Worm (Caenorhabditis elegans) whole organism, late embryonic: ENCODE measurements around the gene str-263.

ENCODE experiments used
- elt-2 ChIP-seq: sonication (generic microtip); optimal IDR thresholded peaks from 2 replicates; lab custom pipeline; 2016; ENCODE audit warnings: missing genetic modification reagents, missing genetic modification characterization, missing compliant biosample characterization
- ets-4 ChIP-seq: sonication (generic microtip); optimal IDR thresholded peaks from 2 replicates; lab custom pipeline; 2016; ENCODE audit warnings: missing genetic modification characterization, missing compliant biosample characterization
- hlh-13 ChIP-seq: fragments of 200-800 bp; sonication (Bioruptor generic); optimal IDR thresholded peaks from 2 replicates; lab custom pipeline; 2018; ENCODE audit warnings: mild to moderate bottlenecking, missing genetic modification characterization, missing compliant biosample characterization
- lim-6 ChIP-seq: sonication (generic microtip); optimal IDR thresholded peaks from 2 replicates; lab custom pipeline; 2016; ENCODE audit warnings: missing genetic modification characterization, missing compliant biosample characterization
- nhr-11 ChIP-seq: fragments of 150-350 bp; optimal IDR thresholded peaks from 2 replicates; lab custom pipeline; 2014; ENCODE audit warnings: missing biosample characterization, missing genetic modification characterization
- npax-4 ChIP-seq: sonication (generic microtip); optimal IDR thresholded peaks from 2 replicates; lab custom pipeline; 2016; ENCODE audit warnings: missing genetic modification characterization, missing compliant biosample characterization
- ref-2 ChIP-seq: sonication (generic microtip); optimal IDR thresholded peaks from 2 replicates; lab custom pipeline; 2016; ENCODE audit warnings: missing genetic modification characterization, missing compliant biosample characterization
- ztf-16 ChIP-seq: sonication (generic microtip); optimal IDR thresholded peaks from 2 replicates; lab custom pipeline; 2017; ENCODE audit warnings: missing genetic modification characterization, missing compliant biosample characterization

- TF ChIP-seq nhr-11 (tag; lab: Kevin White, UChicago) (no peak), elt-2 (tag; lab: Kevin White, UChicago) (no peak), ztf-16 (no peak), npax-4 (tag; lab: Kevin White, UChicago) (no peak), ets-4 (tag; lab: Kevin White, UChicago) (no peak), lim-6 (no peak), hlh-13 (GFP tag; lab: Kevin White, UChicago) (no peak), ref-2 (tag; lab: Kevin White, UChicago) (no peak)
Measured at ce11 chrV:15652147-15652546, 39.2 kb downstream of the str-263 start.
